Worm (Caenorhabditis elegans): Measurements from ENCODE around the gene tbx-8.

- no peak for TF ChIP-seq med-1 (GFP tag; optimal IDR thresholded peaks at IDR 0.05; ENCODE audit: insufficient read depth)
- TF ChIP-seq tab-1 (GFP tag; IDR thresholded peaks at IDR 0.05) = no peak
- TF ChIP-seq klf-2 (GFP tag; conservative IDR thresholded peaks at IDR 0.05) = no peak
- TF ChIP-seq cog-1 (tag; optimal IDR thresholded peaks at IDR 0.05) = no peak
- TF ChIP-seq flt-1 (GFP tag; IDR thresholded peaks at IDR 0.05) = no peak
Measured at ce11 chrIII:10332560-10332959, 14.6 kb upstream of the tbx-8 start, which contains the start of gene T07C4.12.

All from whole organism, midembryonic.